Fruit fly (Drosophila melanogaster) whole organism, embryonic: Measurements from ENCODE around the gene CG11155.
A peak's percentile ranks its signal among the peaks of the same experiment; 100 is the strongest.

Experiments
- Abd-B ChIP-seq: fragments of 200-800 bp; sonication (Bioruptor generic); optimal IDR thresholded peaks from 2 replicates; lab custom pipeline; 2018; ENCODE audit warnings: missing biosample characterization, mild to moderate bottlenecking, missing genetic modification characterization, moderate library complexity
- Adf1 ChIP-seq: fragments of 200-800 bp; sonication (Bioruptor generic); IDR thresholded peaks from 2 replicates; pipeline ENCODE4 v1.3.6; 2022; ENCODE audit warnings: missing biosample characterization, missing genetic modification characterization
- B-H2 ChIP-seq: fragments of 200-800 bp; sonication (Bioruptor generic); optimal IDR thresholded peaks from 2 replicates; lab custom pipeline; 2018; ENCODE audit warnings: missing biosample characterization, mild to moderate bottlenecking, missing genetic modification characterization
- BEAF-32 ChIP-seq: fragments of 200-800 bp; sonication (Bioruptor generic); optimal IDR thresholded peaks from 3 replicates; lab custom pipeline; 2017; ENCODE audit warnings: missing biosample characterization, missing genetic modification characterization, mild to moderate bottlenecking, moderate library complexity, missing genetic modification reagents
- CG10543 ChIP-seq: fragments of 200-800 bp; sonication (Bioruptor generic); optimal IDR thresholded peaks from 3 replicates; lab custom pipeline; 2017; ENCODE audit warnings: missing biosample characterization, mild to moderate bottlenecking, missing genetic modification characterization, moderate library complexity
- CG10654 ChIP-seq: fragments of 200-800 bp; sonication (Bioruptor generic); optimal IDR thresholded peaks from 2 replicates; lab custom pipeline; 2016; ENCODE audit warnings: missing biosample characterization, missing genetic modification characterization
- CG12071 ChIP-seq: fragments of 200-800 bp; sonication (Bioruptor generic); optimal IDR thresholded peaks from 3 replicates; lab custom pipeline; 2018; ENCODE audit warnings: missing biosample characterization, mild to moderate bottlenecking, missing genetic modification characterization
- CG12219 ChIP-seq: fragments of 200-800 bp; sonication (Bioruptor generic); optimal IDR thresholded peaks from 3 replicates; lab custom pipeline; 2018; ENCODE audit warnings: missing biosample characterization, mild to moderate bottlenecking, missing genetic modification characterization
- CG13894 ChIP-seq: fragments of 200-800 bp; sonication (Bioruptor generic); optimal IDR thresholded peaks from 3 replicates; lab custom pipeline; 2018; ENCODE audit warnings: missing biosample characterization, mild to moderate bottlenecking, missing genetic modification characterization, moderate library complexity
- CG15073 ChIP-seq: fragments of 200-800 bp; sonication (Bioruptor generic); optimal IDR thresholded peaks from 2 replicates; lab custom pipeline; 2016; ENCODE audit warnings: missing biosample characterization, missing genetic modification characterization
- CG15514 ChIP-seq: fragments of 200-800 bp; sonication (Bioruptor generic); optimal IDR thresholded peaks from 3 replicates; lab custom pipeline; 2017; ENCODE audit warnings: missing biosample characterization, missing genetic modification characterization, mild to moderate bottlenecking, moderate library complexity, missing genetic modification reagents
- CG17385 ChIP-seq: fragments of 200-800 bp; sonication (Bioruptor generic); optimal IDR thresholded peaks from 3 replicates; lab custom pipeline; 2018; ENCODE audit warnings: missing biosample characterization, mild to moderate bottlenecking, missing genetic modification characterization
- CG17912 ChIP-seq: fragments of 200-800 bp; sonication (Bioruptor generic); optimal IDR thresholded peaks from 2 replicates; lab custom pipeline; 2018; ENCODE audit warnings: missing biosample characterization, mild to moderate bottlenecking, missing genetic modification characterization
- CG1832 ChIP-seq: fragments of 200-800 bp; sonication (Bioruptor generic); optimal IDR thresholded peaks from 2 replicates; lab custom pipeline; 2017; ENCODE audit warnings: missing biosample characterization, mild to moderate bottlenecking, missing genetic modification characterization, inconsistent platforms
- CG18476 ChIP-seq: fragments of 200-800 bp; sonication (Bioruptor generic); optimal IDR thresholded peaks from 2 replicates; lab custom pipeline; 2016; ENCODE audit warnings: missing biosample characterization, mild to moderate bottlenecking, missing genetic modification characterization
- CG2712 ChIP-seq: fragments of 200-800 bp; optimal IDR thresholded peaks from 3 replicates; lab custom pipeline; 2019; ENCODE audit warnings: missing biosample characterization, mild to moderate bottlenecking, missing genetic modification characterization, moderate library complexity
- CG31224 ChIP-seq: fragments of 200-800 bp; sonication (Bioruptor generic); IDR thresholded peaks from 2 replicates; pipeline ENCODE4 v1.3.6; 2022; ENCODE audit warnings: missing biosample characterization, missing genetic modification characterization
- CG4404 ChIP-seq: fragments of 200-800 bp; sonication (Bioruptor generic); IDR thresholded peaks from 2 replicates; pipeline ENCODE4 v1.3.6; 2022; ENCODE audit warnings: missing biosample characterization, missing genetic modification characterization
- CG4820 ChIP-seq: fragments of 200-800 bp; sonication (Bioruptor generic); optimal IDR thresholded peaks from 3 replicates; lab custom pipeline; 2016; ENCODE audit warnings: missing biosample characterization, missing genetic modification characterization
- CG5180 ChIP-seq: fragments of 200-800 bp; sonication (Bioruptor generic); optimal IDR thresholded peaks from 3 replicates; lab custom pipeline; 2017; ENCODE audit warnings: missing biosample characterization, missing genetic modification characterization, mild to moderate bottlenecking, moderate library complexity, missing genetic modification reagents
- CG6272 ChIP-seq: fragments of 200-800 bp; sonication (Bioruptor generic); IDR thresholded peaks from 2 replicates; pipeline ENCODE4 v1.3.6; 2022; ENCODE audit warnings: missing biosample characterization, missing genetic modification characterization
- CG7745 ChIP-seq: fragments of 200-800 bp; sonication (Bioruptor generic); optimal IDR thresholded peaks from 2 replicates; lab custom pipeline; 2018; ENCODE audit warnings: missing biosample characterization, mild to moderate bottlenecking, missing genetic modification characterization, moderate library complexity
- CG9727 ChIP-seq: fragments of 200-800 bp; sonication (Bioruptor generic); optimal IDR thresholded peaks from 3 replicates; lab custom pipeline; 2017; ENCODE audit warnings: missing biosample characterization, mild to moderate bottlenecking, missing genetic modification characterization
- Dek ChIP-seq: fragments of 200-800 bp; sonication (Bioruptor generic); optimal IDR thresholded peaks from 3 replicates; lab custom pipeline; 2019; ENCODE audit warnings: missing biosample characterization, mild to moderate bottlenecking, missing genetic modification characterization, moderate library complexity
- Dref ChIP-seq: fragments of 200-800 bp; sonication (Bioruptor generic); IDR thresholded peaks from 2 replicates; pipeline ENCODE4 v1.3.6; 2022; ENCODE audit warnings: missing biosample characterization, missing genetic modification characterization
- ERR ChIP-seq: fragments of 200-800 bp; sonication (Bioruptor generic); optimal IDR thresholded peaks from 2 replicates; lab custom pipeline; 2016; ENCODE audit warnings: missing biosample characterization, missing genetic modification characterization
- Elba2 ChIP-seq: fragments of 200-800 bp; sonication (Bioruptor generic); optimal IDR thresholded peaks from 3 replicates; lab custom pipeline; 2016; ENCODE audit warnings: missing biosample characterization, missing genetic modification characterization
- HLH54F ChIP-seq: fragments of 200-800 bp; sonication (Bioruptor generic); optimal IDR thresholded peaks from 3 replicates; lab custom pipeline; 2016; ENCODE audit warnings: missing biosample characterization, missing genetic modification characterization
- HmgD ChIP-seq: fragments of 200-800 bp; sonication (Bioruptor generic); optimal IDR thresholded peaks from 3 replicates; lab custom pipeline; 2016; ENCODE audit warnings: missing biosample characterization, missing genetic modification characterization
- HmgZ ChIP-seq: fragments of 200-800 bp; sonication (Bioruptor generic); optimal IDR thresholded peaks from 2 replicates; lab custom pipeline; 2018; ENCODE audit warnings: missing biosample characterization, mild to moderate bottlenecking, missing genetic modification characterization
- Mrtf ChIP-seq: fragments of 200-800 bp; sonication (Bioruptor generic); IDR thresholded peaks from 3 replicates; pipeline ENCODE4 v1.3.6; 2022; ENCODE audit warnings: missing biosample characterization, missing genetic modification characterization
- NFAT ChIP-seq: fragments of 200-800 bp; sonication (Bioruptor generic); IDR thresholded peaks from 2 replicates; pipeline ENCODE4 v1.3.6; 2022; ENCODE audit warnings: missing biosample characterization, missing genetic modification characterization
- Nf-YC ChIP-seq: fragments of 200-800 bp; optimal IDR thresholded peaks from 3 replicates; lab custom pipeline; 2019; ENCODE audit warnings: missing biosample characterization, mild to moderate bottlenecking, missing genetic modification characterization, moderate library complexity
- Opbp ChIP-seq: fragments of 200-800 bp; sonication (Bioruptor generic); IDR thresholded peaks from 3 replicates; pipeline ENCODE4 v1.3.6; 2022; ENCODE audit warnings: missing biosample characterization, missing genetic modification characterization; ENCODE audit not compliant: partially characterized antibody
- Pdp1 ChIP-seq, 2 experiments: fragments of 200-800 bp; sonication (Bioruptor generic); optimal IDR thresholded peaks; 3 replicates each; lab custom pipeline; 2016; ENCODE audit warnings: missing biosample characterization in 2 of 2, missing genetic modification characterization in 2 of 2, mild to moderate bottlenecking in 1 of 2, moderate library complexity in 1 of 2
- Tbp ChIP-seq: fragments of >200 bp; optimal IDR thresholded peaks from 2 replicates; lab custom pipeline; 2018; ENCODE audit warnings: missing biosample characterization, missing genetic modification characterization
- abd-A ChIP-seq: fragments of 200-800 bp; sonication (Bioruptor generic); optimal IDR thresholded peaks from 3 replicates; lab custom pipeline; 2019; ENCODE audit warnings: missing biosample characterization, mild to moderate bottlenecking, missing genetic modification characterization, moderate library complexity
- ap ChIP-seq: fragments of 200-800 bp; sonication (Bioruptor generic); IDR thresholded peaks from 2 replicates; pipeline ENCODE4 v1.3.6; 2022; ENCODE audit warnings: missing biosample characterization, missing genetic modification characterization
- gfzf ChIP-seq: fragments of 200-800 bp; sonication (Bioruptor generic); optimal IDR thresholded peaks from 2 replicates; lab custom pipeline; 2016; ENCODE audit warnings: missing biosample characterization, mild to moderate bottlenecking, missing genetic modification characterization, moderate library complexity
- hkb ChIP-seq, 2 experiments: fragments of 200-800 bp in 1 of 2; fragments of >200 bp in 1 of 2; sonication (Bioruptor generic) in 1 of 2; IDR thresholded peaks in 1 of 2; optimal IDR thresholded peaks in 1 of 2; 2 replicates each; pipeline versions ENCODE4 v1.3.6 to Lab custom; 2017 to 2022; ENCODE audit warnings: missing biosample characterization in 1 of 2, missing genetic modification characterization in 1 of 2
- insv ChIP-seq, 2 experiments: fragments of 200-800 bp; sonication (Bioruptor generic); optimal IDR thresholded peaks; 3 replicates each; lab custom pipeline; 2016 to 2018; ENCODE audit warnings: missing biosample characterization in 2 of 2, missing genetic modification characterization in 2 of 2
- jigr1 ChIP-seq: fragments of 200-800 bp; sonication (Bioruptor generic); IDR thresholded peaks from 3 replicates; pipeline ENCODE4 v1.3.6; 2022; ENCODE audit warnings: missing biosample characterization, missing genetic modification characterization
- kah ChIP-seq: fragments of 200-800 bp; sonication (Bioruptor generic); optimal IDR thresholded peaks from 2 replicates; lab custom pipeline; 2018; ENCODE audit warnings: missing biosample characterization, mild to moderate bottlenecking, missing genetic modification characterization
- org-1 ChIP-seq: fragments of 200-800 bp; sonication (Bioruptor generic); optimal IDR thresholded peaks from 2 replicates; lab custom pipeline; 2017; ENCODE audit warnings: missing biosample characterization, missing genetic modification characterization
- pb ChIP-seq: fragments of 200-800 bp; sonication (Bioruptor generic); optimal IDR thresholded peaks from 3 replicates; lab custom pipeline; 2016; ENCODE audit warnings: missing biosample characterization, missing genetic modification characterization
- run ChIP-seq: fragments of 200-800 bp; sonication (Bioruptor generic); optimal IDR thresholded peaks from 3 replicates; lab custom pipeline; 2018; ENCODE audit warnings: missing biosample characterization, mild to moderate bottlenecking, missing genetic modification characterization
- sob ChIP-seq: fragments of 200-800 bp; sonication (Bioruptor generic); IDR thresholded peaks from 2 replicates; pipeline ENCODE4 v1.3.6; 2022; ENCODE audit warnings: missing biosample characterization, missing genetic modification characterization
- tx ChIP-seq: fragments of 200-800 bp; sonication (Bioruptor generic); optimal IDR thresholded peaks from 2 replicates; lab custom pipeline; 2016; ENCODE audit warnings: missing biosample characterization, missing genetic modification characterization
- wek ChIP-seq: fragments of 200-800 bp; sonication (Bioruptor generic); optimal IDR thresholded peaks from 3 replicates; lab custom pipeline; 2018; ENCODE audit warnings: missing biosample characterization, mild to moderate bottlenecking, missing genetic modification characterization, moderate library complexity

The CG11155 gene

DNA sequence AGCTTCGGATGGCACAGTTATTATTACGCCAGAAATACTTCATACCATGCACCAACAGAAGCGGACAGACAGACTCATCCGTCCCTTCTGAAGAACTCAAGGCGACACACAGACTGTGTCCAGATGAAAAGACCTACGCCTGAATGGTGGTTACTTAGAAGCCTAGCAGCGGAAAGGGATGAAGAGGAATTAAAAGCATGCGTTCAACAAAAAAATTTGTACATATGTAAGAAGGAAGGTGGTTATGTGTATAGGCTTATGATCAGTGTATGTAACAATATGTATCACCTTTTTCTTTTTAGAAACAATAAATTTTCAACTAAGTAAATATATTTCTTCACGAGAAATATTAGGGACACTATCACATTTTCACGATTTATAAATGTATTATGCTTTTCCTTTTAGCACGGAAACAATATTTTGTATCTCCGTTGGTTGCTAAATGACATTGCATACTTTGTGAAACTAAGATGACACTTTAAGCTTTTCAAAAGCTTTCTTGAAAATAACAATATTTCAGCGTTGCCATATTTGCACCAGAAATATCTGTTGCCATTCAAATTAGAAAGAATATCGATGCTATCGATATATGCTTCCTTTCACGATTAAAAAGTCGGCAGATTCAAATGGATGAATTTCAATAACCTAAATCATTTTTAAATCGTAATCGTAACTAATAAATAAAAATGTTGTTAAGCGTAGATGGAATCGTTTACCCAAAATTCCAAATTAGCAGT is 41.9 kb upstream of the CG11155 start, which contains the start of gene Actbeta (continued):
- peak; percentile 87 for TF ChIP-seq Dref (GFP tag; lab: Robert Waterston, UW)
- no peak for TF ChIP-seq Tbp
- TF ChIP-seq Dek (tag; lab: Kevin White, UChicago) = no peak
- TF ChIP-seq CG31224 = no peak
- no peak for TF ChIP-seq CG12071
- peak; percentile 11 for TF ChIP-seq gfzf (GFP tag; lab: Kevin White, UChicago)
- TF ChIP-seq Adf1 (GFP tag; lab: Robert Waterston, UW) = no peak
- no peak for TF ChIP-seq org-1 (GFP tag; lab: Kevin White, UChicago)
- no peak for TF ChIP-seq ap (GFP tag; lab: Robert Waterston, UW)
- TF ChIP-seq NFAT = no peak
- no peak for TF ChIP-seq abd-A
- TF ChIP-seq run (tag; lab: Kevin White, UChicago) = no peak
- no peak for TF ChIP-seq wek (GFP tag; lab: Kevin White, UChicago)
- no peak for TF ChIP-seq jigr1 (GFP tag; lab: Robert Waterston, UW)
- no peak for TF ChIP-seq ERR (GFP tag; lab: Kevin White, UChicago)
- no peak for TF ChIP-seq HLH54F (GFP tag; lab: Kevin White, UChicago)
- peak in 1 of 2 experiments; percentile 79 for TF ChIP-seq insv (GFP tag; optimal IDR thresholded peaks at IDR 0.05; lab: Kevin White, UChicago)
- TF ChIP-seq sob (GFP tag; lab: Robert Waterston, UW) = no peak
- no peak for TF ChIP-seq hkb (optimal IDR thresholded peaks at IDR 0.05; lab: Kevin White, UChicago)
- TF ChIP-seq hkb (GFP tag; IDR thresholded peaks at IDR 0.05; lab: Robert Waterston, UW) = no peak
- no peak for TF ChIP-seq CG4404 (GFP tag; lab: Robert Waterston, UW)
- peak; percentile 35 for TF ChIP-seq Nf-YC (tag; lab: Kevin White, UChicago)
- no peak for TF ChIP-seq tx (GFP tag; lab: Kevin White, UChicago)
- no peak for TF ChIP-seq Abd-B (GFP tag; lab: Kevin White, UChicago)
- no peak for TF ChIP-seq CG18476 (GFP tag; lab: Kevin White, UChicago)
- TF ChIP-seq CG12219 (GFP tag; lab: Kevin White, UChicago) = no peak
- no peak for TF ChIP-seq CG17385
- no peak for TF ChIP-seq CG15073 (GFP tag; lab: Kevin White, UChicago)
- TF ChIP-seq CG10543 (GFP tag; lab: Kevin White, UChicago) = no peak
- TF ChIP-seq CG5180 = no peak
- TF ChIP-seq kah = no peak
- TF ChIP-seq Elba2 (GFP tag; lab: Kevin White, UChicago) = no peak
- TF ChIP-seq BEAF-32 = peak; percentile 87
- TF ChIP-seq HmgZ = no peak
- TF ChIP-seq CG15514 = no peak
- TF ChIP-seq B-H2 = no peak
- no peak for TF ChIP-seq HmgD (GFP tag; lab: Kevin White, UChicago)
- TF ChIP-seq CG1832 (GFP tag; lab: Kevin White, UChicago) = no peak
- peak in 1 of 2 experiments; percentile 7 for TF ChIP-seq Pdp1 (GFP tag; optimal IDR thresholded peaks at IDR 0.05; lab: Kevin White, UChicago)
- no peak for TF ChIP-seq CG9727 (GFP tag; lab: Kevin White, UChicago)
- TF ChIP-seq CG2712 = peak; percentile 4
- no peak for TF ChIP-seq CG17912 (GFP tag; lab: Kevin White, UChicago)
- no peak for TF ChIP-seq CG13894
- TF ChIP-seq Opbp (GFP tag; lab: Robert Waterston, UW) = peak; percentile 88
- no peak for TF ChIP-seq CG7745
- TF ChIP-seq CG6272 = no peak
- TF ChIP-seq CG4820 (GFP tag; lab: Kevin White, UChicago) = no peak
- TF ChIP-seq CG10654 (GFP tag; lab: Kevin White, UChicago) = no peak
- no peak for TF ChIP-seq Mrtf (GFP tag; lab: Robert Waterston, UW)
- TF ChIP-seq pb (GFP tag; lab: Kevin White, UChicago) = no peak
